Worm (Caenorhabditis elegans) whole organism, L3 larva: ENCODE results near the gene srb-3.

ENCODE experiments used
- R02D3.7 ChIP-seq: fragments of 150-350 bp; optimal IDR thresholded peaks from 2 replicates; lab custom pipeline; 2014; ENCODE audit warnings: missing biosample characterization, missing genetic modification characterization
- ama-1 ChIP-seq: fragments of 150-350 bp; optimal IDR thresholded peaks from 2 replicates; lab custom pipeline; 2018
- ceh-28 ChIP-seq: fragments of 150-350 bp; optimal IDR thresholded peaks from 2 replicates; lab custom pipeline; 2014; ENCODE audit warnings: missing biosample characterization, missing genetic modification reagents, missing genetic modification characterization
- ceh-9 ChIP-seq: sonication (generic microtip); optimal IDR thresholded peaks from 2 replicates; lab custom pipeline; 2018; ENCODE audit warnings: missing biosample characterization, missing genetic modification characterization
- daf-12 ChIP-seq: fragments of 150-350 bp; optimal IDR thresholded peaks from 2 replicates; lab custom pipeline; 2014; ENCODE audit warnings: missing biosample characterization, missing genetic modification reagents, missing genetic modification characterization
- elt-1 ChIP-seq: fragments of 150-350 bp; optimal IDR thresholded peaks from 2 replicates; lab custom pipeline; 2014; ENCODE audit warnings: missing biosample characterization, missing genetic modification characterization
- elt-2 ChIP-seq: sonication (generic microtip); optimal IDR thresholded peaks from 2 replicates; lab custom pipeline; 2016; ENCODE audit warnings: missing genetic modification reagents, mild to moderate bottlenecking, missing genetic modification characterization, missing compliant biosample characterization
- fkh-2 ChIP-seq: fragments of 150-350 bp; optimal IDR thresholded peaks from 2 replicates; lab custom pipeline; 2014; ENCODE audit warnings: missing biosample characterization, missing genetic modification reagents, missing genetic modification characterization
- hmg-11 ChIP-seq: sonication (generic microtip); optimal IDR thresholded peaks from 2 replicates; lab custom pipeline; 2016; ENCODE audit warnings: missing genetic modification characterization, missing compliant biosample characterization
- jun-1 ChIP-seq: fragments of 150-350 bp; optimal IDR thresholded peaks from 2 replicates; lab custom pipeline; 2014; ENCODE audit warnings: missing biosample characterization, missing genetic modification reagents, missing genetic modification characterization
- lin-15B ChIP-seq: fragments of 150-350 bp; optimal IDR thresholded peaks from 2 replicates; lab custom pipeline; 2014; ENCODE audit warnings: missing biosample characterization, missing genetic modification characterization
- lin-39 ChIP-seq: fragments of 150-350 bp; optimal IDR thresholded peaks from 2 replicates; lab custom pipeline; 2018; ENCODE audit warnings: missing biosample characterization, missing genetic modification reagents, missing genetic modification characterization
- mdl-1 ChIP-seq: fragments of 150-350 bp; optimal IDR thresholded peaks from 2 replicates; lab custom pipeline; 2014; ENCODE audit warnings: missing biosample characterization, missing genetic modification characterization
- mml-1 ChIP-seq: fragments of 150-350 bp; sonication (generic microtip); optimal IDR thresholded peaks from 3 replicates; lab custom pipeline; 2014; ENCODE audit warnings: missing biosample characterization, missing genetic modification characterization
- nfya-1 ChIP-seq: sonication (generic microtip); optimal IDR thresholded peaks from 2 replicates; lab custom pipeline; 2017; ENCODE audit warnings: missing genetic modification characterization, mild to moderate bottlenecking, missing compliant biosample characterization, antibody characterized with exemption, moderate library complexity; ENCODE audit not compliant: insufficient read depth
- nhr-23 ChIP-seq: fragments of 150-350 bp; optimal IDR thresholded peaks from 2 replicates; lab custom pipeline; 2014; ENCODE audit warnings: missing biosample characterization, missing genetic modification reagents, missing genetic modification characterization
- nhr-25 ChIP-seq: sonication (generic microtip); optimal IDR thresholded peaks from 2 replicates; lab custom pipeline; 2017; ENCODE audit warnings: missing biosample characterization, missing genetic modification characterization
- nhr-67 ChIP-seq: fragments of 150-350 bp; optimal IDR thresholded peaks from 2 replicates; lab custom pipeline; 2014; ENCODE audit warnings: missing biosample characterization, missing genetic modification characterization
- nhr-76 ChIP-seq: fragments of 150-350 bp; sonication (generic microtip); optimal IDR thresholded peaks from 5 replicates; lab custom pipeline; 2014; ENCODE audit warnings: missing biosample characterization, missing genetic modification characterization
- pha-4 ChIP-seq: fragments of 150-350 bp; optimal IDR thresholded peaks from 2 replicates; lab custom pipeline; 2014; ENCODE audit warnings: missing biosample characterization, missing genetic modification reagents, missing genetic modification characterization
- pqm-1 ChIP-seq: fragments of 150-350 bp; optimal IDR thresholded peaks from 2 replicates; lab custom pipeline; 2017; ENCODE audit warnings: missing biosample characterization, missing genetic modification characterization, inconsistent platforms
- sea-2 ChIP-seq: fragments of 150-350 bp; sonication (generic microtip); optimal IDR thresholded peaks from 4 replicates; lab custom pipeline; 2014; ENCODE audit warnings: missing biosample characterization, missing genetic modification reagents, missing genetic modification characterization
- skn-1 ChIP-seq: fragments of 150-350 bp; optimal IDR thresholded peaks from 2 replicates; lab custom pipeline; 2014; ENCODE audit warnings: missing biosample characterization, missing genetic modification characterization
- snpc-4 ChIP-seq: fragments of 150-350 bp; optimal IDR thresholded peaks from 2 replicates; lab custom pipeline; 2014; ENCODE audit warnings: missing biosample characterization, missing genetic modification characterization
- tbx-2 ChIP-seq: sonication (generic microtip); optimal IDR thresholded peaks from 2 replicates; lab custom pipeline; 2016; ENCODE audit warnings: mild to moderate bottlenecking, missing genetic modification characterization, missing compliant biosample characterization
- unc-39 ChIP-seq: sonication (generic microtip); optimal IDR thresholded peaks from 4 replicates; lab custom pipeline; 2017; ENCODE audit warnings: missing biosample characterization, missing genetic modification characterization
- unc-62 ChIP-seq: fragments of 150-350 bp; sonication (generic microtip); optimal IDR thresholded peaks from 4 replicates; lab custom pipeline; 2014; ENCODE audit warnings: missing biosample characterization, missing genetic modification reagents, missing genetic modification characterization
- zag-1 ChIP-seq: fragments of 150-350 bp; optimal IDR thresholded peaks from 2 replicates; lab custom pipeline; 2014; ENCODE audit warnings: missing biosample characterization, missing genetic modification characterization

The srb-3 gene

DNA sequence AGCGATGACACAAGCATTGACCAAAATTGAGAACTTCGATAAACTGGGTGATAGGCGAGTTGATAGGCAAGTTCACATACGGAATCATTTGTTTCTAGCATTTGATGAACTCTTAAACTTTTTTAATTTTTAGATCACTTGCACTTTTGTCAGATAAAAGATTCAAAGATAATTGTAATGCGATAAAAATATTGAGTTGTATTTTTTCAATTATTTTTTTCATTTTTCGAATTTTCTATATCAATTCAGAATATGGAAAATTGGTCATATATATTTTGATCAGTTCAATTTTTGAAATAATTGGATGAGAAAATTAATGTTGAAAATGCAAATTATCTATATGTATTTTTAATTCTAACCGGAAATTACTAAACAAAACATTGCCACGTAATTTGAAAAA lies at the start of gene srb-3:
TSS of gene srb-3 (minus strand) at position 101 of the 400 bp plus-strand sequence.
- TF ChIP-seq sea-2 (GFP tag; lab: Kevin White, UChicago) (no peak), lin-39 (tag; lab: Kevin White, UChicago) (no peak), tbx-2 (tag; lab: Kevin White, UChicago) (no peak), unc-62 (no peak), ceh-28 (tag; lab: Kevin White, UChicago) (no peak)

- TF ChIP-seq nhr-67 (tag; lab: Kevin White, UChicago): no peak
- no peak for TF ChIP-seq fkh-2
Observed at ce11 chrII:5212675-5213074, 46.0 kb upstream of the srb-3 start, which contains the start of gene C34F11.1. TSS of gene C34F11.1 (plus strand) at chrII:5212975.

DNA sequence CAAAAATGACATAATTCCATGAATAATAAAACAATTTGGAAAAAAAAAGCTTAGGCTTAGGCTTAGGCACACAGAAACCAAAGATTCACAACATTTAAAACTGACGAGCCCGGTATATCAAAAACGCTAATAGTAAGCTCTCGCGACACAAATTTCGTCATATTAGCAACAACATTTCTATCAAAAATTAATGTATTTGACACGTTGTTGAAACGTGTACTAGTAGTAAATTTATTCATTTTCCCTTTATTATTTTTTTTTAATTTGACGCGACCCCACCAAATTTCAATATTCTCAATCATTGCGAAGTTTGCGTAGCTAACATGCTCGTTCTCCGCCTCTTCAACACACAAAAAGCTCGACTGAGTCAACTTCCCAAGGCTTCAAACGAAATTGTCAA lies 45.3 kb upstream of the srb-3 start, which contains the start of gene C34F11.2:
TSS of gene C34F11.2 (plus strand) at position 301 of the 400 bp plus-strand sequence.
- TF ChIP-seq jun-1 (tag; lab: Kevin White, UChicago) (no peak), nhr-25 (tag; lab: Kevin White, UChicago) (no peak), R02D3.7 (tag; lab: Kevin White, UChicago) (no peak)

ce11 chrII:5210830-5211229 lies 44.2 kb upstream of the srb-3 start, which contains the start of gene C34F11.8:
TSS of gene C34F11.8 (minus strand) at chrII:5210964.
- TF ChIP-seq nhr-23 (tag; lab: Kevin White, UChicago): peak; percentile 29
- no peak for TF ChIP-seq nhr-25 (tag; lab: Kevin White, UChicago)

ce11 chrII:5209122-5209521 lies 42.5 kb upstream of the srb-3 start:
- TF ChIP-seq ama-1 (lab: Kevin White, UChicago) (peak; percentile 55), mdl-1 (tag; lab: Kevin White, UChicago) (no peak)

DNA sequence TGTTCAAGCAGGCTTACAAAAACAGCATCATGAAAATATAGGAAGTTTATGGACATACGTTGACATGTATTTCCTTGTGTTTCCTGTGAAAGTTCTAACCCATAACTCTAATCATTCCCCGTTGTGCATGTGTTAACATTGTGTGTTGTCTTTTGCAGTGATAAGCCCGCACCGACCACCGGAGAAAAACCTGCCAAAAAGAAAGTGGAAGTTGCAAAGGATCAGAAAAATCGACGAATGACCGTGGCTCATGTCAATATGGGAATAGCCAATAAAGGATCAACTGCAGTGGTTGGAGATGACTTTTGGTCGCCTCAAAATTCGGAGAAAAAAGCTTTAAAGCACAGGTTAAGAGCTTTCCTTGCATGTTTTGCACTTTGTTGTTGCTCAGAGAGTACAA lies 38.6 kb upstream of the srb-3 start:
- TF ChIP-seq lin-15B (tag; lab: Kevin White, UChicago): no peak
- no peak for TF ChIP-seq jun-1 (tag; lab: Kevin White, UChicago)
- TF ChIP-seq elt-2 (tag; lab: Kevin White, UChicago): peak; percentile 39
- no peak for TF ChIP-seq nhr-76 (tag; lab: Kevin White, UChicago)
- TF ChIP-seq snpc-4 (tag; lab: Kevin White, UChicago): no peak
- TF ChIP-seq unc-62: no peak
- TF ChIP-seq nhr-25 (tag; lab: Kevin White, UChicago): no peak
- no peak for TF ChIP-seq mml-1

- TF ChIP-seq pqm-1 (peak; percentile 68), elt-2 (tag; lab: Kevin White, UChicago) (peak; percentile 95), daf-12 (tag; lab: Kevin White, UChicago) (no peak), jun-1 (tag; lab: Kevin White, UChicago) (no peak), hmg-11 (tag; lab: Kevin White, UChicago) (no peak), nhr-76 (tag; lab: Kevin White, UChicago) (no peak), zag-1 (tag; lab: Kevin White, UChicago) (no peak), ceh-9 (tag; lab: Kevin White, UChicago) (no peak), elt-1 (no peak), pha-4 (tag; lab: Kevin White, UChicago) (peak; percentile 38), ceh-28 (tag; lab: Kevin White, UChicago) (no peak), nfya-1 (peak; percentile 38), skn-1 (tag; lab: Kevin White, UChicago) (peak; percentile 8)
Observed at ce11 chrII:5202930-5203329, 36.3 kb upstream of the srb-3 start, which contains the start of gene ampd-1. TSS of gene ampd-1 (plus strand) at chrII:5203322.

ce11 chrII:5201922-5202562 lies 35.4 kb upstream of the srb-3 start:
- peak; percentile 98 for TF ChIP-seq pqm-1
- TF ChIP-seq unc-39: no peak
- peak; percentile 49 for TF ChIP-seq ama-1 (lab: Kevin White, UChicago)
- peak; percentile 33 for TF ChIP-seq pha-4 (tag; lab: Kevin White, UChicago)
- no peak for TF ChIP-seq snpc-4 (tag; lab: Kevin White, UChicago)
- peak; percentile 100 for TF ChIP-seq elt-2 (tag; lab: Kevin White, UChicago)
- TF ChIP-seq nfya-1: peak; percentile 12
- TF ChIP-seq jun-1 (tag; lab: Kevin White, UChicago): peak; percentile 75
